Worm (Caenorhabditis elegans) whole organism, dauer: ENCODE data around the gene C35D10.17.

Source experiments
- unc-62 ChIP-seq: sonication (generic microtip); optimal IDR thresholded peaks from 2 replicates; lab custom pipeline; 2017; ENCODE audit warnings: missing biosample characterization, missing genetic modification reagents, missing genetic modification characterization

The C35D10.17 gene

ce11 chrIII:4899728-4900127, 32.9 kb downstream of the C35D10.17 start:
- no peak for TF ChIP-seq unc-62

ce11 chrIII:4900260-4900659, 33.4 kb downstream of the C35D10.17 start, which contains the start of gene tag-340:
Gene tag-340 (plus strand): TSS chrIII:4900508.
- no peak for TF ChIP-seq unc-62

- TF ChIP-seq unc-62 = no peak
Measured at ce11 chrIII:4903784-4904183, 36.9 kb downstream of the C35D10.17 start, which contains the start of gene kbp-2. Gene kbp-2 (minus strand): TSS chrIII:4903884.

ce11 chrIII:4905405-4905804, 38.5 kb downstream of the C35D10.17 start, which contains the start of gene F26F4.8:
Gene F26F4.8 (minus strand): TSS chrIII:4905473.
- TF ChIP-seq unc-62 = no peak

ce11 chrIII:4906365-4906764, 39.5 kb downstream of the C35D10.17 start:
- no peak for TF ChIP-seq unc-62

ce11 chrIII:4906896-4907295, 40.0 kb downstream of the C35D10.17 start, which contains the start of gene rom-1:
Gene rom-1 (plus strand): TSS chrIII:4907196.
- TF ChIP-seq unc-62 = no peak

- TF ChIP-seq unc-62 = no peak
Measured at ce11 chrIII:4909938-4910337, 43.1 kb downstream of the C35D10.17 start, which contains the start of gene F26F4.12. Gene F26F4.12 (minus strand): TSS chrIII:4910038.

- no peak for TF ChIP-seq unc-62
Measured at ce11 chrIII:4910956-4911355, 44.1 kb downstream of the C35D10.17 start, which contains the start of gene F26F4.2. Gene F26F4.2 (plus strand): TSS chrIII:4911256.

ce11 chrIII:4912317-4912716, 45.5 kb downstream of the C35D10.17 start, which contains the start of the genes F26F4.9 and cee-1:
Gene F26F4.9 (minus strand): TSS chrIII:4912521.
Gene cee-1 (plus strand): TSS chrIII:4912699.
- TF ChIP-seq unc-62 = no peak

ce11 chrIII:4913736-4914135, 46.9 kb downstream of the C35D10.17 start:
- TF ChIP-seq unc-62 = no peak
